In genomic region chrII:15255801-15256200, ce11 we compare ENCODE assay signal across 8 worm cellular contexts.
TF ChIP-seq lines count a peak whose summit lies in the region.

No protein-coding gene starts in this region.

TF ChIP-seq in whole organism, L1 larva, 84 proteins besides CTCF, POLR2A, EP300 and RAD21 (continues in another document):
- TF ChIP-seq vab-15 (tag; optimal IDR thresholded peaks at IDR 0.05; lab: Kevin White, UChicago) (no peak), nhr-12 (tag; optimal IDR thresholded peaks at IDR 0.05; lab: Kevin White, UChicago) (no peak), nhr-20 (tag; optimal IDR thresholded peaks at IDR 0.05; lab: Kevin White, UChicago) (peak; percentile 8), snpc-4 (tag; optimal IDR thresholded peaks at IDR 0.05; lab: Kevin White, UChicago) (no peak), lsy-2 (tag; optimal IDR thresholded peaks at IDR 0.05; lab: Kevin White, UChicago) (peak; percentile 32 to 45), unc-98 (GFP tag; IDR thresholded peaks at IDR 0.05; lab: Robert Waterston, UW) (no peak), blmp-1 (tag; optimal IDR thresholded peaks at IDR 0.05; lab: Kevin White, UChicago) (no peak), ceh-63 (GFP tag; optimal IDR thresholded peaks at IDR 0.05; lab: Kevin White, UChicago) (no peak), ets-5 (GFP tag; IDR thresholded peaks at IDR 0.05; lab: Robert Waterston, UW) (no peak), lin-39 (tag; optimal IDR thresholded peaks at IDR 0.05; lab: Kevin White, UChicago) (no peak), F16B12.6 (tag; optimal IDR thresholded peaks at IDR 0.05; lab: Kevin White, UChicago) (peak; percentile 16), elt-2 (tag; optimal IDR thresholded peaks at IDR 0.05; lab: Kevin White, UChicago) (no peak)

TF ChIP-seq in whole organism, L2 larva, 48 proteins besides CTCF, POLR2A, EP300 and RAD21 (continues in another document):
- no peak for TF ChIP-seq nhr-77 (tag; optimal IDR thresholded peaks at IDR 0.05; lab: Kevin White, UChicago)
- no peak for TF ChIP-seq sma-3 (GFP tag; optimal IDR thresholded peaks at IDR 0.05; lab: Kevin White, UChicago)
- TF ChIP-seq nhr-21 (tag; optimal IDR thresholded peaks at IDR 0.05; lab: Kevin White, UChicago): no peak
- no peak for TF ChIP-seq lin-39 (tag; optimal IDR thresholded peaks at IDR 0.05; lab: Kevin White, UChicago)
- no peak for TF ChIP-seq blmp-1 (tag; optimal IDR thresholded peaks at IDR 0.05; lab: Kevin White, UChicago; ENCODE audit: insufficient read depth)
- no peak for TF ChIP-seq dmd-4 (tag; optimal IDR thresholded peaks at IDR 0.05; lab: Kevin White, UChicago)
- no peak for TF ChIP-seq ztf-11 (tag; optimal IDR thresholded peaks at IDR 0.05; lab: Kevin White, UChicago)
- no peak for TF ChIP-seq elt-3 (tag; optimal IDR thresholded peaks at IDR 0.05; lab: Kevin White, UChicago)
- TF ChIP-seq lsy-2 (tag; optimal IDR thresholded peaks at IDR 0.05; lab: Kevin White, UChicago): peak; percentile 12 to 39
- TF ChIP-seq ztf-4 (tag; optimal IDR thresholded peaks at IDR 0.05; lab: Kevin White, UChicago): no peak
- TF ChIP-seq zag-1 (tag; optimal IDR thresholded peaks at IDR 0.05; lab: Kevin White, UChicago): no peak
- TF ChIP-seq unc-39 (tag; optimal IDR thresholded peaks at IDR 0.05; lab: Kevin White, UChicago): no peak

TF ChIP-seq in whole organism, L3 larva, 47 proteins besides CTCF, POLR2A, EP300 and RAD21 (continues in another document):
- no peak for TF ChIP-seq ztf-4 (tag; optimal IDR thresholded peaks at IDR 0.05; lab: Kevin White, UChicago)
- TF ChIP-seq lsy-12 (tag; optimal IDR thresholded peaks at IDR 0.05; lab: Kevin White, UChicago): no peak
- TF ChIP-seq nhr-12 (tag; optimal IDR thresholded peaks at IDR 0.05; lab: Kevin White, UChicago): no peak
- no peak for TF ChIP-seq egl-5 (tag; optimal IDR thresholded peaks at IDR 0.05; lab: Kevin White, UChicago)
- no peak for TF ChIP-seq aly-2 (tag; optimal IDR thresholded peaks at IDR 0.05; lab: Kevin White, UChicago)
- peak; percentile 68 for TF ChIP-seq nfya-1 (tag; optimal IDR thresholded peaks at IDR 0.05; lab: Kevin White, UChicago; ENCODE audit: insufficient read depth)
- TF ChIP-seq ceh-28 (tag; optimal IDR thresholded peaks at IDR 0.05; lab: Kevin White, UChicago): no peak
- TF ChIP-seq lin-39 (tag; optimal IDR thresholded peaks at IDR 0.05; lab: Kevin White, UChicago): peak; percentile 79
- TF ChIP-seq nhr-77 (tag; optimal IDR thresholded peaks at IDR 0.05; lab: Kevin White, UChicago): no peak
- no peak for TF ChIP-seq nhr-25 (tag; optimal IDR thresholded peaks at IDR 0.05; lab: Kevin White, UChicago)
- no peak for TF ChIP-seq ceh-9 (tag; optimal IDR thresholded peaks at IDR 0.05; lab: Kevin White, UChicago)
- peak; percentile 18 for TF ChIP-seq snpc-4 (tag; optimal IDR thresholded peaks at IDR 0.05; lab: Kevin White, UChicago)

TF ChIP-seq in whole organism, L4 larva, 104 proteins besides CTCF, POLR2A, EP300 and RAD21 (continues in another document):
- peak in 1 of 2 experiments; percentile 83 for TF ChIP-seq unc-62 (GFP tag; optimal IDR thresholded peaks at IDR 0.05 in 1 of 2; lab: Kevin White, UChicago)
- no peak for TF ChIP-seq unc-62 (tag; optimal IDR thresholded peaks at IDR 0.05; lab: Kevin White, UChicago)
- TF ChIP-seq Y105C5A.15 (GFP tag; IDR thresholded peaks at IDR 0.05; lab: Robert Waterston, UW): no peak
- TF ChIP-seq skn-1 (tag; optimal IDR thresholded peaks at IDR 0.05; lab: Kevin White, UChicago): no peak
- TF ChIP-seq nhr-11 (tag; optimal IDR thresholded peaks at IDR 0.05; lab: Kevin White, UChicago): no peak
- TF ChIP-seq lin-39 (tag; optimal IDR thresholded peaks at IDR 0.05; lab: Kevin White, UChicago): no peak
- peak; percentile 42 for TF ChIP-seq mep-1 (tag; optimal IDR thresholded peaks at IDR 0.05; lab: Kevin White, UChicago)
- TF ChIP-seq lir-3 (tag; optimal IDR thresholded peaks at IDR 0.05; lab: Kevin White, UChicago): no peak
- TF ChIP-seq hmg-1.1 (GFP tag; IDR thresholded peaks at IDR 0.05; lab: Robert Waterston, UW): peak; percentile 67
- TF ChIP-seq zfp-3 (GFP tag; conservative IDR thresholded peaks at IDR 0.05; lab: Robert Waterston, UW): no peak
- no peak for TF ChIP-seq madf-5 (GFP tag; IDR thresholded peaks at IDR 0.05; lab: Robert Waterston, UW)
- no peak for TF ChIP-seq lin-13 (GFP tag; optimal IDR thresholded peaks at IDR 0.05; lab: Kevin White, UChicago)
- peak; percentile 92 for TF ChIP-seq aha-1 (tag; lab: Kevin White, UChicago)

TF ChIP-seq in whole organism, late embryonic, 69 proteins besides CTCF, POLR2A, EP300 and RAD21 (continues in another document):
- TF ChIP-seq nfya-1 (tag; optimal IDR thresholded peaks at IDR 0.05; lab: Kevin White, UChicago): peak; percentile 58
- TF ChIP-seq tbx-2 (tag; optimal IDR thresholded peaks at IDR 0.05; lab: Kevin White, UChicago): peak; percentile 22
- TF ChIP-seq ceh-31 (tag; optimal IDR thresholded peaks at IDR 0.05; lab: Kevin White, UChicago): peak; percentile 73
- TF ChIP-seq K09A11.1 (tag; optimal IDR thresholded peaks at IDR 0.05; lab: Kevin White, UChicago; ENCODE audit: insufficient read depth): no peak
- TF ChIP-seq hlh-30 (tag; optimal IDR thresholded peaks at IDR 0.05; lab: Kevin White, UChicago; ENCODE audit: insufficient read depth): no peak
- peak; percentile 12 for TF ChIP-seq pros-1 (tag; optimal IDR thresholded peaks at IDR 0.05; lab: Kevin White, UChicago)
- TF ChIP-seq hlh-6 (tag; optimal IDR thresholded peaks at IDR 0.05; lab: Kevin White, UChicago): peak; percentile 58
- TF ChIP-seq fkh-10 (GFP tag; optimal IDR thresholded peaks at IDR 0.05; lab: Kevin White, UChicago): peak; percentile 32
- TF ChIP-seq ref-2 (tag; optimal IDR thresholded peaks at IDR 0.05; lab: Kevin White, UChicago): peak; percentile 26
- TF ChIP-seq tbx-7 (tag; optimal IDR thresholded peaks at IDR 0.05; lab: Kevin White, UChicago): no peak
- peak; percentile 5 for TF ChIP-seq ceh-18 (tag; optimal IDR thresholded peaks at IDR 0.05; lab: Kevin White, UChicago)
- TF ChIP-seq mec-3 (tag; optimal IDR thresholded peaks at IDR 0.05; lab: Kevin White, UChicago; ENCODE audit: borderline replicate concordance): no peak

TF ChIP-seq in whole organism, midembryonic, 9 proteins besides CTCF, POLR2A, EP300 and RAD21:
- TF ChIP-seq tab-1 (GFP tag; IDR thresholded peaks at IDR 0.05; lab: Robert Waterston, UW) (no peak), cog-1 (tag; optimal IDR thresholded peaks at IDR 0.05; lab: Kevin White, UChicago) (peak; percentile 64), flt-1 (GFP tag; IDR thresholded peaks at IDR 0.05; lab: Robert Waterston, UW) (0 out of 2 replicates have a peak, but pooled peaks have one; percentile 32)

TF ChIP-seq in whole organism, mixed stage, embryonic, 35 proteins besides CTCF, POLR2A, EP300 and RAD21 (continues in another document):
- TF ChIP-seq zip-8 (tag; optimal IDR thresholded peaks at IDR 0.05; lab: Kevin White, UChicago) (no peak), cnd-1 (tag; optimal IDR thresholded peaks at IDR 0.05; lab: Kevin White, UChicago) (no peak), ceh-83 (GFP tag; optimal IDR thresholded peaks at IDR 0.05; lab: Kevin White, UChicago) (no peak), ztf-11 (tag; optimal IDR thresholded peaks at IDR 0.05; lab: Kevin White, UChicago) (no peak), ces-1 (GFP tag; optimal IDR thresholded peaks at IDR 0.05; lab: Kevin White, UChicago) (peak; percentile 71), ham-2 (GFP tag; optimal IDR thresholded peaks at IDR 0.05; lab: Kevin White, UChicago) (peak; percentile 31), drap-1 (GFP tag; optimal IDR thresholded peaks at IDR 0.05; lab: Kevin White, UChicago) (no peak), blmp-1 (tag; optimal IDR thresholded peaks at IDR 0.05; lab: Kevin White, UChicago) (no peak), unc-120 (tag; optimal IDR thresholded peaks at IDR 0.05; lab: Kevin White, UChicago; ENCODE audit: poor library complexity, severe bottlenecking) (no peak), ceh-43 (GFP tag; optimal IDR thresholded peaks at IDR 0.05; lab: Kevin White, UChicago) (no peak), ceh-39 (tag; optimal IDR thresholded peaks at IDR 0.05; lab: Kevin White, UChicago) (no peak), M03D4.4 (tag; optimal IDR thresholded peaks at IDR 0.05; lab: Kevin White, UChicago) (no peak), elt-1 (tag; optimal IDR thresholded peaks at IDR 0.05; lab: Kevin White, UChicago; ENCODE audit: borderline replicate concordance, insufficient read depth) (peak; percentile 17), mep-1 (tag; optimal IDR thresholded peaks at IDR 0.05; lab: Kevin White, UChicago) (peak; percentile 5), nhr-237 (tag; optimal IDR thresholded peaks at IDR 0.05; lab: Kevin White, UChicago) (no peak), nhr-12 (tag; optimal IDR thresholded peaks at IDR 0.05; lab: Kevin White, UChicago) (no peak), nhr-28 (tag; optimal IDR thresholded peaks at IDR 0.05; lab: Kevin White, UChicago) (no peak), elt-3 (tag; optimal IDR thresholded peaks at IDR 0.05; lab: Kevin White, UChicago) (no peak)

TF ChIP-seq in whole organism, young adult, 124 proteins besides CTCF, POLR2A, EP300 and RAD21:
- TF ChIP-seq nhr-80 (tag; optimal IDR thresholded peaks at IDR 0.05; lab: Kevin White, UChicago) (no peak), hmg-1.2 (GFP tag; IDR thresholded peaks at IDR 0.05; lab: Robert Waterston, UW) (peak; percentile 88)
